Fruit fly (Drosophila melanogaster) whole organism, adult: ENCODE measurements around the gene cmpy.

ENCODE experiments used
- CG11617 ChIP-seq: fragments of 200-800 bp; sonication (Bioruptor generic); optimal IDR thresholded peaks from 2 replicates; lab custom pipeline; 2017; ENCODE audit warnings: mild to moderate bottlenecking, missing biosample characterization, missing genetic modification reagents, missing genetic modification characterization
- CG12768 ChIP-seq: fragments of 200-800 bp; sonication (Bioruptor generic); optimal IDR thresholded peaks from 2 replicates; lab custom pipeline; 2017; ENCODE audit warnings: missing biosample characterization, missing genetic modification characterization, mild to moderate bottlenecking, moderate library complexity, missing genetic modification reagents
- CG14711 ChIP-seq: fragments of 200-800 bp; sonication (Bioruptor generic); optimal IDR thresholded peaks from 2 replicates; lab custom pipeline; 2018; ENCODE audit warnings: missing biosample characterization, mild to moderate bottlenecking, missing genetic modification characterization, moderate library complexity
- CG1620 ChIP-seq: fragments of 200-800 bp; sonication (Bioruptor generic); optimal IDR thresholded peaks from 2 replicates; lab custom pipeline; 2016; ENCODE audit warnings: missing biosample characterization, missing genetic modification characterization
- CG33017 ChIP-seq: fragments of 200-800 bp; sonication (Bioruptor generic); optimal IDR thresholded peaks from 2 replicates; lab custom pipeline; 2018; ENCODE audit warnings: missing biosample characterization, mild to moderate bottlenecking, missing genetic modification characterization, moderate library complexity
- CG5204 ChIP-seq: fragments of 200-800 bp; sonication (Bioruptor generic); optimal IDR thresholded peaks from 2 replicates; lab custom pipeline; 2016; ENCODE audit warnings: missing biosample characterization, missing genetic modification characterization
- CG7045 ChIP-seq: fragments of 200-800 bp; sonication (Bioruptor generic); optimal IDR thresholded peaks from 2 replicates; lab custom pipeline; 2017; ENCODE audit warnings: missing biosample characterization, mild to moderate bottlenecking, missing genetic modification characterization
- CG7101 ChIP-seq: fragments of 200-800 bp; sonication (Bioruptor generic); optimal IDR thresholded peaks from 2 replicates; lab custom pipeline; 2018; ENCODE audit warnings: missing biosample characterization, mild to moderate bottlenecking, missing genetic modification characterization, moderate library complexity
- Clk ChIP-seq: fragments of 200-800 bp; sonication (Bioruptor generic); optimal IDR thresholded peaks from 2 replicates; lab custom pipeline; 2017; ENCODE audit warnings: missing biosample characterization, missing genetic modification characterization
- Crg-1 ChIP-seq: fragments of 200-800 bp; sonication (Bioruptor generic); optimal IDR thresholded peaks from 2 replicates; lab custom pipeline; 2016; ENCODE audit warnings: missing biosample characterization, missing genetic modification characterization
- Hr96 ChIP-seq: fragments of 200-800 bp; sonication (Bioruptor generic); optimal IDR thresholded peaks from 2 replicates; lab custom pipeline; 2016; ENCODE audit warnings: missing biosample characterization, missing genetic modification characterization
- Mnt ChIP-seq: fragments of 200-800 bp; sonication (Bioruptor generic); optimal IDR thresholded peaks from 2 replicates; lab custom pipeline; 2016; ENCODE audit warnings: missing biosample characterization, mild to moderate bottlenecking, missing genetic modification characterization
- bab1 ChIP-seq: fragments of 200-800 bp; sonication (Bioruptor generic); optimal IDR thresholded peaks from 3 replicates; lab custom pipeline; 2019; ENCODE audit warnings: missing biosample characterization, mild to moderate bottlenecking, missing genetic modification characterization, moderate library complexity
- cic ChIP-seq: fragments of 200-800 bp; sonication (Bioruptor generic); optimal IDR thresholded peaks from 2 replicates; lab custom pipeline; 2017; ENCODE audit warnings: missing biosample characterization, mild to moderate bottlenecking, missing genetic modification characterization, moderate library complexity
- cnc ChIP-seq, 2 experiments: fragments of >200 bp; optimal IDR thresholded peaks; 2 replicates each; lab custom pipeline; 2017
- kay ChIP-seq: fragments of 200-800 bp; sonication (Bioruptor generic); peaks from one replicate; lab custom pipeline; 2016; ENCODE audit warnings: missing biosample characterization, missing genetic modification characterization, borderline replicate concordance
- ovo ChIP-seq: fragments of 200-800 bp; sonication (Bioruptor generic); optimal IDR thresholded peaks from 2 replicates; lab custom pipeline; 2016; ENCODE audit warnings: missing biosample characterization, missing genetic modification characterization
- pad ChIP-seq: fragments of 200-800 bp; sonication (Bioruptor generic); optimal IDR thresholded peaks from 3 replicates; lab custom pipeline; 2017; ENCODE audit warnings: missing biosample characterization, missing genetic modification characterization, mild to moderate bottlenecking, moderate library complexity, missing genetic modification reagents
- tj ChIP-seq: fragments of 200-800 bp; sonication (Bioruptor generic); optimal IDR thresholded peaks from 3 replicates; lab custom pipeline; 2017; ENCODE audit warnings: missing biosample characterization, mild to moderate bottlenecking, missing genetic modification characterization, moderate library complexity
- toe ChIP-seq: fragments of 200-800 bp; sonication (Bioruptor generic); optimal IDR thresholded peaks from 2 replicates; lab custom pipeline; 2016; ENCODE audit warnings: missing biosample characterization, missing genetic modification characterization

The cmpy gene

DNA sequence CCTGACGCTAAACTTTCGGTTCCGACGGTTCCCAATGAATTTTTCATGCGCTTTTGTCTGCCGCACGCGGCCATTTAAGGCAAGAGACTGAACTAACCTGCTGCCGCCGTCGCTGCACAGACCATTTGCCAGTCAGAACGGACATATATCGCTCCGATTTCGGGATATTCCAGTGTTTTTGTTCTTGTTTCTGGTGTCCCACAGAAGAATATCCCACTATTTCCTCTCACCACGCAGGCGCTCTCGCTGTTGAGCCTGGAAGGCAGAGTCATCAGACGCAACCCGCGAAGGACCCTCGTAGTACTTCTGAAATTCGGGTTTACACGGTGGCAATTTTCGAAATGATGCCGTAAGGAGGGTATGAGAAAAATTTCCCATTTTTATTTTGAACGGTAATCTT, at the start of gene cmpy:
Gene cmpy, minus strand, starts transcription at position 101 of the 400 bp plus-strand sequence.
- no peak for TF ChIP-seq toe (GFP tag; lab: Kevin White, UChicago)
- no peak for TF ChIP-seq CG11617 (GFP tag; lab: Kevin White, UChicago)

DNA sequence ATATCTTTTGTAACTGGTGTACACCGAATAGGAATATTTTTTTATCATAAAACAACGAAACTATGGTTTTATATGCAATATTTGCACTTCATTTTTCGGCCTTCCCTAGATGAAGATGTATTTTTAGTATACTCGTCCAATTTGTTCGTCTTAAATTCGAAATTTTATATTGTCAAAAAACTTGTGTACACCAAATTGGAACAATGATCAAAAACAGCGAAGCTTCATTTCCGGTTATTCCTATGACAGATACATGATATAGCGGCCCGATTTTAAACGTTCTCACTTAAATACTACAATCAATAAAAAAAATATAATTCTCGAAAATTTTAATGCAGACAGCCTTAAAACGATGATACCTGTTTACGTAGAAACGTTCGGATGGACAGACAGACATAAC, 48.2 kb upstream of the cmpy start:
- TF ChIP-seq Hr96 (GFP tag; lab: Kevin White, UChicago) (no peak), CG12768 (GFP tag; lab: Kevin White, UChicago) (no peak), kay (GFP tag; lab: Kevin White, UChicago) (no peak), CG7045 (GFP tag; lab: Kevin White, UChicago) (no peak), CG5204 (GFP tag; lab: Kevin White, UChicago) (no peak), bab1 (GFP tag; lab: Kevin White, UChicago) (no peak), toe (GFP tag; lab: Kevin White, UChicago) (no peak), Clk (GFP tag; lab: Kevin White, UChicago) (no peak), cnc (optimal IDR thresholded peaks at IDR 0.05; lab: Kevin White, UChicago) (no peak), CG7101 (no peak), CG11617 (GFP tag; lab: Kevin White, UChicago) (no peak), pad (GFP tag; lab: Kevin White, UChicago) (no peak)

DNA sequence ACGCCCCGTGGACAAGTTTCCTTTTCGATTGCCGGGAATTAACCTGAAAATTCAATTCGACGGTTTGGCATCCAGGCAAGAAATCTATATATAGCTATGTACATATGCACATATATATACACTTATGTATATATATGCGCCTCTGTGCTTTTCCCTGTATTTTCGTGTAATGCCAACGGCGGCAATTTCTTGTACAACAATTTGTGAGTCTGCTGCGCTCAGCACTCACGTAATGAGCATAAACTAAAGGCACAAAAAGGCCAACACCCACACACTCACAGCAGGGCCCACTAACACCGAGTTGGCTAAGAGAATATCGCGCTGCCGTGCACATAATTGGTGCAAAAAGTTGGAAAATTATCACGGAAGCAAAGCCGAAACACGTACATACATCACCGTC, 42.5 kb upstream of the cmpy start:
- TF ChIP-seq CG12768 (GFP tag; lab: Kevin White, UChicago) = no peak
- no peak for TF ChIP-seq cnc (optimal IDR thresholded peaks at IDR 0.05; lab: Kevin White, UChicago)
- TF ChIP-seq tj (GFP tag; lab: Kevin White, UChicago) = peak; percentile 78

DNA sequence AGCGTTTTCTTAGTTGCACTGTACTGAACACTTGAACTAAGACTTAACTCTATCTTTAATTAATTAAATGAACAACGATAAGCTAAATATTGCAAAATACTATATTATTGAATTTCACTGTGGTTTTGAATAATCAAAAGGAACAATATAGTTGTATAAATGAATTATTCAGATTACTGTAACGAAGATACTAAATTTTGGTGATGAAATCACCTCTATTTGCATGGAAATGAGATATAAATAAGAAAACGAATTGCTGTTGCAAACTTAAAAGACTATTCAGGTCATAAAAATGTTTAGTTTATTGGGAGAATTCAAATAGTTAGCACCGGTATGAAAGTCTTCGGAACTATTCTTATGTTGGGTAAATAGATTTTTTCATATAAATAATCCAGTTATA, 39.6 kb upstream of the cmpy start, which contains the start of gene CG43251:
Gene CG43251, plus strand, starts transcription at position 301 of the 400 bp plus-strand sequence.
- TF ChIP-seq CG11617 (GFP tag; lab: Kevin White, UChicago) = no peak
- no peak for TF ChIP-seq Mnt (GFP tag; lab: Kevin White, UChicago)
- TF ChIP-seq CG7045 (GFP tag; lab: Kevin White, UChicago) = no peak
- TF ChIP-seq CG5204 (GFP tag; lab: Kevin White, UChicago) = no peak
- no peak for TF ChIP-seq CG1620
- no peak for TF ChIP-seq pad (GFP tag; lab: Kevin White, UChicago)
- TF ChIP-seq CG7101 = no peak
- no peak for TF ChIP-seq ovo
- no peak for TF ChIP-seq bab1 (GFP tag; lab: Kevin White, UChicago)
- no peak for TF ChIP-seq cnc (optimal IDR thresholded peaks at IDR 0.05; lab: Kevin White, UChicago)
- no peak for TF ChIP-seq kay (GFP tag; lab: Kevin White, UChicago)
- TF ChIP-seq CG33017 = no peak
- TF ChIP-seq toe (GFP tag; lab: Kevin White, UChicago) = no peak
- no peak for TF ChIP-seq Crg-1 (GFP tag; lab: Kevin White, UChicago)
- TF ChIP-seq CG12768 (GFP tag; lab: Kevin White, UChicago) = no peak
- TF ChIP-seq CG14711 = no peak
- TF ChIP-seq tj (GFP tag; lab: Kevin White, UChicago) = no peak
- no peak for TF ChIP-seq cic (GFP tag; lab: Kevin White, UChicago)
- no peak for TF ChIP-seq Hr96 (GFP tag; lab: Kevin White, UChicago)
- no peak for TF ChIP-seq Clk (GFP tag; lab: Kevin White, UChicago)

DNA sequence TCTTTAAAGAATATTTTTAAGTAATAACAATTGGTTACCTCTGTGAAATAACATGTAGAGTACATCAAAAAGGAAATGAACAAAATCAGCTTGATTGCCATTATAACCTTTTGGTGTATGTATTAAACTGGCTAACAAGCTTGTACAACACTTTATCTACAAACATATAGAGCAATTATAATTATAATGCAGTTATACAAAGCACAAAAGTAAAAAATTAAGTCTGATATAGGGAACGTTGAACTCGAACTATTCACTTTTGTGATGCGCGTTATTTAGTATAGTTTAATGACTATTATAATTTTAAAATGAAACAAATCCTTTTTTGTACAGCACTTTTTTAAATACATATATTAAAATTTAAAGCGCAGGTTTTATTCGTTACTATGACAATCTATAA, 36.6 kb upstream of the cmpy start, which contains the start of gene CG33912:
Gene CG33912, minus strand, starts transcription at position 101 of the 400 bp plus-strand sequence.
- TF ChIP-seq ovo (no peak), Clk (GFP tag; lab: Kevin White, UChicago) (no peak), Hr96 (GFP tag; lab: Kevin White, UChicago) (no peak), CG1620 (no peak), tj (GFP tag; lab: Kevin White, UChicago) (no peak), toe (GFP tag; lab: Kevin White, UChicago) (no peak), CG11617 (GFP tag; lab: Kevin White, UChicago) (no peak), CG5204 (GFP tag; lab: Kevin White, UChicago) (no peak), CG33017 (no peak), bab1 (GFP tag; lab: Kevin White, UChicago) (no peak), CG7101 (no peak), Crg-1 (GFP tag; lab: Kevin White, UChicago) (no peak), CG7045 (GFP tag; lab: Kevin White, UChicago) (no peak)

DNA sequence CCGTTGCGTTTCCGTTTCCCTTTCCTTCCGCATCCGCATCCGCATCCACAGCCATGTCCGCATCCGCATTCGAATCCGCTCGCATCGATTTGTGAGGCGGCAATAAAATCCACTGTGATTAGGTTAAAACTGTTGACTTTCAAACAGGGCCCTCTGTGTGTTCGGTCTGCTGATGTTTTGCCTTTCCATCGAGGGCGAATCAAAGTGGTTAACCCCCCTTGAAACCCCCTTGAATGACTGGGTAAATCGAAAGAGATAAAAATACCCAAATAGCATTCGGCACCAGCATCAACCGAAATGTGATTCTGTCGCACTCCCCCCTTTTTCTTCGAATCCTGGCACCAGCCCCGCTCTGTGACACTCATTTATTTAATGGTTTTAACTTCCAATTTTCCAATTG, 34.0 kb upstream of the cmpy start:
- TF ChIP-seq kay (GFP tag; lab: Kevin White, UChicago) (no peak), toe (GFP tag; lab: Kevin White, UChicago) (no peak), cic (GFP tag; lab: Kevin White, UChicago) (no peak), CG14711 (no peak), Hr96 (GFP tag; lab: Kevin White, UChicago) (no peak), Clk (GFP tag; lab: Kevin White, UChicago) (no peak), CG33017 (no peak), CG5204 (GFP tag; lab: Kevin White, UChicago) (no peak), ovo (no peak), Mnt (GFP tag; lab: Kevin White, UChicago) (no peak), tj (GFP tag; lab: Kevin White, UChicago) (no peak), CG1620 (no peak), CG7045 (GFP tag; lab: Kevin White, UChicago) (no peak), CG12768 (GFP tag; lab: Kevin White, UChicago) (no peak), Crg-1 (GFP tag; lab: Kevin White, UChicago) (no peak), CG7101 (no peak)

DNA sequence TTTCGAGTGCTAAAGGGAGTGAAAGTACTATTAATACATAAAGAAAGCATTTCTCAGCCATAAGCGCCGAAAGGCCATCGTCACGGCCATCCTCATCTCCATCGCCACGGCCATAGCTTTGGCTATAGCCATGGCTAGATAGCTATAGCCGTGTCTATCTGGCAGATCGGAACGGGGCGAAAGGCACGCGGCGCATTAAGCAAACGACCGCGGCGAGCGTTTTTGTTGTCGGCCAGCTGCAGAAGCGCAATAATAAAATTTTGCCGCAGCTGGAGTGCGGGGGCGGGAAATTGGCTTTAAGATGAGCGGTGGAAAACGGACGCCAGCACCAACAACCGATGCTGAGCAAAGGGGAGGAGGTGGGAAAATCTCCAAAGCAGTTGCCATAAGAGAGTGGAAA, 31.4 kb upstream of the cmpy start:
- no peak for TF ChIP-seq CG1620
- TF ChIP-seq pad (GFP tag; lab: Kevin White, UChicago) = no peak
- no peak for TF ChIP-seq Clk (GFP tag; lab: Kevin White, UChicago)
- TF ChIP-seq CG33017 = no peak
- TF ChIP-seq CG12768 (GFP tag; lab: Kevin White, UChicago) = no peak
